Fruit fly (Drosophila melanogaster): ENCODE measurements around the gene CG13893.
A peak's percentile ranks its signal among the peaks of the same experiment; 100 is the strongest.

dm6 chr3L:640324-640974, 36.6 kb upstream of the CG13893 start:
- TF ChIP-seq CG8632 (GFP tag; optimal IDR thresholded peaks at IDR 0.05) (peak; percentile 90), Hr38 (GFP tag; optimal IDR thresholded peaks at IDR 0.05) (no peak), svp (GFP tag) (peak; percentile 98), CG32006 (GFP tag; optimal IDR thresholded peaks at IDR 0.05) (peak; percentile 90), ss (GFP tag; optimal IDR thresholded peaks at IDR 0.05) (peak; percentile 89 to 91), Blimp-1 (GFP tag; optimal IDR thresholded peaks at IDR 0.05) (peak; percentile 80)

Measured in whole organism, prepupa.